Worm (Caenorhabditis elegans) whole organism, young adult: ENCODE data around the gene B0228.8.

ENCODE experiments used
- chd-7 ChIP-seq: sonication (generic microtip); optimal IDR thresholded peaks from 2 replicates; lab custom pipeline; 2016; ENCODE audit warnings: mild to moderate bottlenecking, missing genetic modification characterization, moderate library complexity, missing compliant biosample characterization
- dpl-1 ChIP-seq: fragments of 150-350 bp; optimal IDR thresholded peaks from 2 replicates; lab custom pipeline; 2014; ENCODE audit warnings: missing biosample characterization, missing genetic modification reagents, missing genetic modification characterization
- ets-4 ChIP-seq: fragments of 200-800 bp; sonication (Bioruptor generic); optimal IDR thresholded peaks from 2 replicates; lab custom pipeline; 2018; ENCODE audit warnings: mild to moderate bottlenecking, missing genetic modification characterization, missing compliant biosample characterization
- mes-4 ChIP-seq: sonication (generic microtip); optimal IDR thresholded peaks from 2 replicates; lab custom pipeline; 2016; ENCODE audit warnings: missing genotype, missing genetic modification characterization, missing compliant biosample characterization

DNA sequence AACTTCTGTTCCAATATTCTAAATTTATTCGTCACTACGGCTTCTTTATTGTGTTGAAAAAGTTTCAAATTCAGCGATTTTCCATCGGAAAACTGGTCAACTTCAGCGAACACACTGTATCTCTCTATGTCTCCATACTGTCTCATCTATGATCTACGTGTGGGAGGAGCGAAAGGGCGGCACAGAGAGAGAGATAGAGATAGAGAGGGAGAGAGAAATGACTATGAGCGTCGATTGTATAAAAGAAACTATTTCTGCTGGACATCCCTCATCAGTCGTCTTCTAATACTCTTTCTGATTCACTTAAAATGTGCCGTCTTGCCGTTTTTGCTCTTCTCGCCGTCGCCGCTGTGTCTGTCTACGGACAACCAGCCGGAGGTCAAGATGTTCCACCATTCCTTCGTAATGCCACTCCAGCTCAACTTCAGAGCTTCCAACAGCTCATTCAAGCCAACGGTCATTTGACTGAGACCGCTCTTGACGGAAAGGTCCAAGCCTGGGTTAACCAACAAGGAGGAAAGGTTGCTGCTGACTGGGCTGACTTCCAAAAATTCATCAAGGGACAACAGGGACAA is 29.1 kb upstream of the B0228.8 start, which contains the start of gene srlf-1:
- TF ChIP-seq chd-7 (tag; lab: Kevin White, UChicago) = no peak
- TF ChIP-seq dpl-1 (GFP tag; lab: Kevin White, UChicago) = no peak
- no peak for TF ChIP-seq ets-4 (GFP tag; lab: Kevin White, UChicago)
- TF ChIP-seq mes-4 (tag; lab: Kevin White, UChicago) = no peak
